Worm (Caenorhabditis elegans) whole organism, L2 larva: Measurements from ENCODE around the gene F21C10.11.

Source experiments
- ama-1 ChIP-seq: fragments of 150-350 bp; optimal IDR thresholded peaks from 2 replicates; lab custom pipeline; 2018; ENCODE audit warnings: inconsistent platforms
- egl-27 ChIP-seq: sonication (generic microtip); optimal IDR thresholded peaks from 3 replicates; lab custom pipeline; 2017; ENCODE audit warnings: missing biosample characterization, missing genetic modification reagents, missing genetic modification characterization
- nhr-6 ChIP-seq: fragments of 150-350 bp; optimal IDR thresholded peaks from 2 replicates; lab custom pipeline; 2014; ENCODE audit warnings: missing biosample characterization, missing genetic modification characterization

DNA sequence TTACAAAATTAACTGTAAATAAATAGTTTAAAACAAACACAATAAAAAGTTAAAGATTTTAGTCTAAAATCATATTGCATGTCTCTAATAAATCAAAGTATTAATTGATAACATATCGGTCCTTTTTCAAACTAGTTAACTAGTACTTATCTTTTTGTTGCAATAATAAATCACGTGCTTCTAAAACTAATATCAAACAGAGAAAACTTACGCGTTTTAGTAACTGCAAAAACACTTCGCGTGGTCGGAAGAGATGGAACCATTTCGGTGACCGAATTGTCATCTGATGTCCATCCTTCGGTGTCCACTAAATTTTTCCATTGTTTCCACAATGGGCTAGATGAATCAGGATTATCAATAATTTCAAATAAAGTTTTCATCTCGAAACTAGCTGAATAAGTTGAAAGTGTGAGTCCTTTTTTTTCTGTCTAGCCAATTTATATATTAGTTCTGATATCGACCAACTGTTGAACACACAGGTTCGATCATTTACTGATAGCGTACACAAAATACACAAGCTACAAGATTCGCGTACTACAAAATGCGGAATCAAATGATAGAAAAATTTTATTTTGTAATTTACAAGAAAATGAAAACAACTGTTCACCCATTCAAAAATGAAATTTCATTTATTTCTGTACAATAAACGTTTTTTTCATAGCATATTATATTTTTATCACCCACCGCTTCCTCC is 24.9 kb upstream of the F21C10.11 start, which contains the start of gene F21C10.9:
- TF ChIP-seq egl-27 (tag; lab: Kevin White, UChicago) (no peak), ama-1 (lab: Kevin White, UChicago) (no peak), nhr-6 (no peak)
